Worm (Caenorhabditis elegans) whole organism, mixed stage, embryonic: ENCODE data around the gene uig-1.

Source experiments
- M03D4.4 ChIP-seq: sonication (generic microtip); optimal IDR thresholded peaks from 2 replicates; lab custom pipeline; 2017; ENCODE audit warnings: mild to moderate bottlenecking, missing genetic modification characterization, missing compliant biosample characterization
- bed-3 ChIP-seq: fragments of 200-800 bp; sonication (Bioruptor generic); optimal IDR thresholded peaks from 3 replicates; lab custom pipeline; 2018; ENCODE audit warnings: mild to moderate bottlenecking, missing genetic modification characterization, moderate library complexity, missing compliant biosample characterization
- blmp-1 ChIP-seq: fragments of 150-350 bp; optimal IDR thresholded peaks from 2 replicates; lab custom pipeline; 2014; ENCODE audit warnings: missing biosample characterization, missing genetic modification characterization
- ceh-39 ChIP-seq: fragments of 150-350 bp; optimal IDR thresholded peaks from 2 replicates; lab custom pipeline; 2014; ENCODE audit warnings: missing biosample characterization, missing genetic modification characterization
- ceh-43 ChIP-seq: fragments of 200-800 bp; sonication (Bioruptor generic); optimal IDR thresholded peaks from 2 replicates; lab custom pipeline; 2018; ENCODE audit warnings: mild to moderate bottlenecking, missing genetic modification characterization, moderate library complexity, missing compliant biosample characterization
- ceh-83 ChIP-seq: fragments of 200-800 bp; sonication (Bioruptor generic); optimal IDR thresholded peaks from 2 replicates; lab custom pipeline; 2018; ENCODE audit warnings: mild to moderate bottlenecking, missing genetic modification characterization, missing compliant biosample characterization
- ces-1 ChIP-seq: fragments of 150-350 bp; optimal IDR thresholded peaks from 2 replicates; lab custom pipeline; 2014; ENCODE audit warnings: missing biosample characterization, missing genetic modification reagents, missing genetic modification characterization
- cnd-1 ChIP-seq: fragments of 200-800 bp; sonication (Bioruptor generic); optimal IDR thresholded peaks from 2 replicates; lab custom pipeline; 2018; ENCODE audit warnings: mild to moderate bottlenecking, missing genetic modification characterization, missing compliant biosample characterization
- drap-1 ChIP-seq: fragments of 200-800 bp; sonication (Bioruptor generic); optimal IDR thresholded peaks from 3 replicates; lab custom pipeline; 2018; ENCODE audit warnings: mild to moderate bottlenecking, missing genetic modification characterization, missing compliant biosample characterization
- elt-1 ChIP-seq: sonication (generic microtip); optimal IDR thresholded peaks from 2 replicates; lab custom pipeline; 2017; ENCODE audit warnings: missing genetic modification characterization, mild to moderate bottlenecking, missing compliant biosample characterization, antibody characterized with exemption, moderate library complexity, borderline replicate concordance; ENCODE audit not compliant: insufficient read depth
- elt-3 ChIP-seq: fragments of 150-350 bp; optimal IDR thresholded peaks from 2 replicates; lab custom pipeline; 2014; ENCODE audit warnings: missing biosample characterization, missing genetic modification characterization
- ham-2 ChIP-seq: fragments of 200-800 bp; sonication (Bioruptor generic); optimal IDR thresholded peaks from 2 replicates; lab custom pipeline; 2018; ENCODE audit warnings: mild to moderate bottlenecking, missing genetic modification characterization, missing compliant biosample characterization
- hlh-1 ChIP-seq: fragments of 150-350 bp; optimal IDR thresholded peaks from 2 replicates; lab custom pipeline; 2014; ENCODE audit warnings: missing biosample characterization, missing genetic modification reagents, missing genetic modification characterization
- lin-13 ChIP-seq: fragments of 150-350 bp; optimal IDR thresholded peaks from 2 replicates; lab custom pipeline; 2014; ENCODE audit warnings: missing biosample characterization, missing genetic modification characterization
- lin-32 ChIP-seq: fragments of 200-800 bp; sonication (Bioruptor generic); optimal IDR thresholded peaks from 2 replicates; lab custom pipeline; 2018; ENCODE audit warnings: mild to moderate bottlenecking, missing genetic modification characterization, missing compliant biosample characterization
- mab-5 ChIP-seq: fragments of 150-350 bp; optimal IDR thresholded peaks from 2 replicates; lab custom pipeline; 2014; ENCODE audit warnings: missing biosample characterization, missing genetic modification characterization
- mep-1 ChIP-seq: fragments of 150-350 bp; optimal IDR thresholded peaks from 2 replicates; lab custom pipeline; 2017; ENCODE audit warnings: missing biosample characterization, missing genetic modification reagents, missing genetic modification characterization, inconsistent platforms
- mls-2 ChIP-seq: sonication (generic microtip); optimal IDR thresholded peaks from 2 replicates; lab custom pipeline; 2016; ENCODE audit warnings: mild to moderate bottlenecking, missing genetic modification characterization, moderate library complexity, missing compliant biosample characterization
- nhr-12 ChIP-seq: fragments of 150-350 bp; optimal IDR thresholded peaks from 2 replicates; lab custom pipeline; 2014; ENCODE audit warnings: missing biosample characterization, missing genetic modification characterization
- nhr-2 ChIP-seq: fragments of 150-350 bp; optimal IDR thresholded peaks from 2 replicates; lab custom pipeline; 2014; ENCODE audit warnings: missing biosample characterization, missing genetic modification characterization
- nhr-237 ChIP-seq: fragments of 150-350 bp; optimal IDR thresholded peaks from 2 replicates; lab custom pipeline; 2014; ENCODE audit warnings: missing biosample characterization, missing genetic modification characterization
- nhr-28 ChIP-seq: fragments of 150-350 bp; optimal IDR thresholded peaks from 2 replicates; lab custom pipeline; 2014; ENCODE audit warnings: missing biosample characterization, missing genetic modification characterization
- nhr-76 ChIP-seq: sonication (generic microtip); optimal IDR thresholded peaks from 2 replicates; lab custom pipeline; 2017; ENCODE audit warnings: missing biosample characterization, missing genetic modification characterization
- pha-4 ChIP-seq: fragments of 150-350 bp; optimal IDR thresholded peaks from 2 replicates; lab custom pipeline; 2018; ENCODE audit warnings: missing biosample characterization, missing genetic modification reagents, missing genetic modification characterization
- sem-2 ChIP-seq: fragments of 200-800 bp; sonication (Bioruptor generic); optimal IDR thresholded peaks from 2 replicates; lab custom pipeline; 2018; ENCODE audit warnings: mild to moderate bottlenecking, missing genetic modification characterization, missing compliant biosample characterization
- snpc-4 ChIP-seq: fragments of 150-350 bp; optimal IDR thresholded peaks from 2 replicates; lab custom pipeline; 2014; ENCODE audit warnings: missing biosample characterization, missing genetic modification characterization
- unc-120 ChIP-seq: sonication (generic microtip); optimal IDR thresholded peaks from 2 replicates; lab custom pipeline; 2017; ENCODE audit warnings: missing genetic modification characterization, missing compliant biosample characterization; ENCODE audit not compliant: poor library complexity, severe bottlenecking
- unc-62 ChIP-seq: fragments of 150-350 bp; optimal IDR thresholded peaks from 2 replicates; lab custom pipeline; 2014; ENCODE audit warnings: missing biosample characterization, missing genetic modification reagents, missing genetic modification characterization
- zip-8 ChIP-seq: fragments of 150-350 bp; optimal IDR thresholded peaks from 2 replicates; lab custom pipeline; 2014; ENCODE audit warnings: missing biosample characterization, missing genetic modification characterization
- ztf-11 ChIP-seq: fragments of 150-350 bp; optimal IDR thresholded peaks from 2 replicates; lab custom pipeline; 2014; ENCODE audit warnings: missing biosample characterization, missing genetic modification characterization

The uig-1 gene

ce11 chrV:13333386-13334180, 37.8 kb upstream of the uig-1 start, which contains the start of gene nhr-168:
Gene nhr-168, minus strand, starts transcription at chrV:13333871.
- TF ChIP-seq unc-120 (tag; lab: Kevin White, UChicago) (no peak), elt-1 (tag; lab: Kevin White, UChicago) (peak; percentile 94)

DNA sequence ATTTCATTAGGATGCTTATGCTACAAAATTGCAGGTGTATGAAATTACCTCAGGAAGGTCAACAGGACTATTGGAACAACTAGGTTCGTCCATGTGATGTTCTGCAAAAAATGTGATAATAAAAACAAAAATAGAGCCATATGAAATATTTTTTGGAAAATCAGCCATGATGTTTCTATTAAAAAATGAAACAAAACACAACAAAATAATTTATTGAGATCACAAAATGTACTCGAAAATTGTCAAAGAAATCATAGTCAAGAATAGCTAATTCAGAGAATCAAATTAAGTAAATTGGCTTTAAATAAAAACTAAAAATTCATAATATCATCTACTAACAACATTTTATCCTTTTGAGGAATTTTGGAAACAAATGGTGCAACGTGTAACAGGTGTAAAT, 35.1 kb upstream of the uig-1 start, which contains the start of gene nhr-129:
Gene nhr-129 (minus strand): TSS at position 101 of the 400 bp plus-strand sequence.
- TF ChIP-seq pha-4 (tag; lab: Kevin White, UChicago) (no peak), mls-2 (tag; lab: Kevin White, UChicago) (no peak), nhr-2 (tag; lab: Kevin White, UChicago) (no peak), sem-2 (GFP tag; lab: Kevin White, UChicago) (no peak)

DNA sequence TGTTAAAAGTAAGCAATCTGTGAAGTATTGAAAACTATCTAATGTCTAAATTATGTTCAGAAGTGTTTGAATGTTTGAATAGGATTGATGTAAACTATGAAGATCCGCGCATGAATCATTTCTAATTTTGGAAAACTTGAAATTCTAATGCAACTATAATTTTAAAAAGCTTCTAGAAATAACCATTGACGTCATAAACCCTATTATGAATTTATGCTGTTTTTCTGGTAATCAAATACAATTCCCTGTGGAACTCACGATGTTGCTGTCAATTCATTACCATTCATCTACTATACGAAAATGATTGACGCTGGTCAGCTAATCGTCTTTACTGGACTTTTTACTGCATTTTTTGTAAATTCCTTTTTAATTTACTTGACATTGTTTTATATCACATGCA, 31.7 kb upstream of the uig-1 start, which contains the start of gene str-37:
Gene str-37 (plus strand): TSS at position 301 of the 400 bp plus-strand sequence.
- TF ChIP-seq nhr-28 (tag; lab: Kevin White, UChicago) (no peak), hlh-1 (tag; lab: Kevin White, UChicago) (no peak), cnd-1 (tag; lab: Kevin White, UChicago) (no peak), snpc-4 (tag; lab: Kevin White, UChicago) (no peak)

ce11 chrV:13324933-13325760, 29.4 kb upstream of the uig-1 start, which contains the start of gene C50B6.7:
Gene C50B6.7, minus strand, starts transcription at chrV:13324983.
- TF ChIP-seq ces-1 (GFP tag; lab: Kevin White, UChicago) = no peak
- TF ChIP-seq lin-32 (GFP tag; lab: Kevin White, UChicago) = no peak
- TF ChIP-seq nhr-76 (tag; lab: Kevin White, UChicago) = no peak
- TF ChIP-seq cnd-1 (tag; lab: Kevin White, UChicago) = no peak
- no peak for TF ChIP-seq nhr-12 (tag; lab: Kevin White, UChicago)
- TF ChIP-seq elt-3 (tag; lab: Kevin White, UChicago) = no peak
- TF ChIP-seq ceh-39 (tag; lab: Kevin White, UChicago) = no peak
- no peak for TF ChIP-seq blmp-1 (tag; lab: Kevin White, UChicago)

DNA sequence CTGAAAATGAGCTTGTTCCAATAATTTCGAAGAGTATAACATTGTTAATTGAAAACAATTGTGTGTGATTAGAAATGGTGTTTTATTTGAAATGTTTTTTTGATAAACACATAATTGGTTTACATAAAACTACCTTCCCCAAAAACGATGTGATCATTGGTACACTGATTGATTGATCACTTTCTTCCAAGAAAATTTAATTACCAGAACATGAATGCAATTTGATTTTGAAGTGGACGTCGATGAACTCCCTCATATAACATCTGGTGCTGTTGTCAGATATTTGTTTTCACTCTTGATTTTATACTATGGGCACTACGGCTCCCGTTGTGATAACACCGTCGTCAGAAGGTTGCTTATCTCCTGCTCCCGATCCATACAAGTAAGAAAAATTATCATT, 24.9 kb upstream of the uig-1 start, which contains the start of gene srh-15:
Gene srh-15 (plus strand): TSS at position 301 of the 400 bp plus-strand sequence.
- no peak for TF ChIP-seq nhr-76 (tag; lab: Kevin White, UChicago)
- TF ChIP-seq nhr-237 (tag; lab: Kevin White, UChicago) = no peak
- no peak for TF ChIP-seq ham-2
- no peak for TF ChIP-seq snpc-4 (tag; lab: Kevin White, UChicago)
- no peak for TF ChIP-seq ceh-43 (GFP tag; lab: Kevin White, UChicago)
- TF ChIP-seq mep-1 (tag; lab: Kevin White, UChicago) = no peak
- no peak for TF ChIP-seq unc-62 (GFP tag; lab: Kevin White, UChicago)
- no peak for TF ChIP-seq mab-5 (tag; lab: Kevin White, UChicago)
- TF ChIP-seq ztf-11 (tag; lab: Kevin White, UChicago) = no peak
- no peak for TF ChIP-seq bed-3 (GFP tag; lab: Kevin White, UChicago)
- TF ChIP-seq M03D4.4 = no peak
- no peak for TF ChIP-seq hlh-1 (tag; lab: Kevin White, UChicago)
- no peak for TF ChIP-seq drap-1 (GFP tag; lab: Kevin White, UChicago)
- TF ChIP-seq zip-8 = no peak
- no peak for TF ChIP-seq ceh-83 (GFP tag; lab: Kevin White, UChicago)
- no peak for TF ChIP-seq lin-13 (tag; lab: Kevin White, UChicago)
- TF ChIP-seq unc-120 (tag; lab: Kevin White, UChicago) = no peak
- TF ChIP-seq sem-2 (GFP tag; lab: Kevin White, UChicago) = no peak
